Worm (Caenorhabditis elegans): ENCODE measurements around the gene hsd-2.

hsd-2 gene

DNA sequence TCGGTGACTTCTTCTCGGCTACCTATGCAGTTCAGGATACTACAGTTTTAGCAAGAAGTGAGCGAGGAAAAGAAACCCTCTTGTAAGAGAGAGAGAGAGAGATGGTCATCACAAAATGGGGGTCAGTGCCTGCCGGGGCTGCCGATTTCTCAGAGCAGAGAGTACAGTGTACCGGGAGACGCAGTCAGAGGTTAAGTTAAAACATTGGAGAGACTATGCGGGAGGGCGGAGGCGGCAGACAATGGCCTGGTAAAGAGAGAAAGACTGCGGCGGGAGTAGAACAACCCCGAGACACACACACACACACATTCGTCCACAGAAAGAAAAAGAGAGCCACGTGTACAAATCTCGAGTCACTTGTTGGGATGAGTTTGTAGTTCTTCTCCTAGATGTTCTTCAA, 33.6 kb upstream of the hsd-2 start (continued):
- TF ChIP-seq pha-4 (GFP tag; IDR thresholded peaks at IDR 0.05) = peak; percentile 61; the same call in 1 of the 2 replicates
- TF ChIP-seq pha-4 (tag; optimal IDR thresholded peaks at IDR 0.05) = peak; percentile 40
- peak; percentile 41 for TF ChIP-seq nhr-6 (tag; optimal IDR thresholded peaks at IDR 0.05)
- TF ChIP-seq spr-3 (GFP tag; optimal IDR thresholded peaks at IDR 0.05) = no peak
- TF ChIP-seq ceh-20 (GFP tag; IDR thresholded peaks at IDR 0.05) = 0 out of 2 replicates have a peak, but pooled peaks have one; percentile 13
- TF ChIP-seq ceh-82 (tag; optimal IDR thresholded peaks at IDR 0.05) = no peak
- peak; percentile 23 for TF ChIP-seq dpl-1 (GFP tag; optimal IDR thresholded peaks at IDR 0.05)
- TF ChIP-seq zfp-2 (tag; optimal IDR thresholded peaks at IDR 0.05) = no peak
- TF ChIP-seq unc-62 (GFP tag; optimal IDR thresholded peaks at IDR 0.05 in 1 of 2) = peak in 1 of 2 experiments; percentile 88
- no peak for TF ChIP-seq unc-62 (tag; optimal IDR thresholded peaks at IDR 0.05)
- TF ChIP-seq nhr-11 (tag; optimal IDR thresholded peaks at IDR 0.05) = no peak
- no peak for TF ChIP-seq F37D6.2 (tag; optimal IDR thresholded peaks at IDR 0.05)
- TF ChIP-seq nhr-237 (tag; optimal IDR thresholded peaks at IDR 0.05) = no peak
- TF ChIP-seq daf-16 (GFP tag; optimal IDR thresholded peaks at IDR 0.05) = no peak
- peak; percentile 17 for TF ChIP-seq daf-16 (tag; optimal IDR thresholded peaks at IDR 0.05)
- TF ChIP-seq lin-15B (tag; optimal IDR thresholded peaks at IDR 0.05) = no peak
- TF ChIP-seq F44E2.7 (GFP tag; IDR thresholded peaks at IDR 0.05) = no peak
- no peak for TF ChIP-seq ZK546.5 (tag; optimal IDR thresholded peaks at IDR 0.05)
- TF ChIP-seq lin-39 (tag; optimal IDR thresholded peaks at IDR 0.05) = no peak
- TF ChIP-seq duxl-1 (tag; optimal IDR thresholded peaks at IDR 0.05; ENCODE audit: poor library complexity) = peak; percentile 35
- no peak for TF ChIP-seq egl-43 (GFP tag; IDR thresholded peaks at IDR 0.05)
- TF ChIP-seq gei-8 (GFP tag; optimal IDR thresholded peaks at IDR 0.05) = no peak
- TF ChIP-seq zag-1 (tag; optimal IDR thresholded peaks at IDR 0.05) = no peak
- no peak for TF ChIP-seq nhr-48 (tag; optimal IDR thresholded peaks at IDR 0.05)
- TF ChIP-seq unc-39 (tag; optimal IDR thresholded peaks at IDR 0.05) = no peak
- TF ChIP-seq T26A8.4 (GFP tag; IDR thresholded peaks at IDR 0.05) = no peak
- TF ChIP-seq pqm-1 (tag; optimal IDR thresholded peaks at IDR 0.05) = no peak
- no peak for TF ChIP-seq nhr-111 (GFP tag; optimal IDR thresholded peaks at IDR 0.05)
- no peak for TF ChIP-seq ceh-28 (tag; optimal IDR thresholded peaks at IDR 0.05)
- no peak for TF ChIP-seq fkh-10 (GFP tag; optimal IDR thresholded peaks at IDR 0.05)
- TF ChIP-seq sdz-12 (GFP tag; optimal IDR thresholded peaks at IDR 0.05) = no peak
- no peak for TF ChIP-seq F10B5.3 (tag; optimal IDR thresholded peaks at IDR 0.05)
- TF ChIP-seq daf-12 (tag; optimal IDR thresholded peaks at IDR 0.05) = no peak
- peak; percentile 10 for TF ChIP-seq lin-13 (GFP tag; optimal IDR thresholded peaks at IDR 0.05)
- TF ChIP-seq dve-1 (tag; optimal IDR thresholded peaks at IDR 0.05; ENCODE audit: insufficient read depth) = peak; percentile 59
- TF ChIP-seq egl-27 (tag; optimal IDR thresholded peaks at IDR 0.05) = no peak
- TF ChIP-seq mxl-3 (GFP tag; optimal IDR thresholded peaks at IDR 0.05) = peak; percentile 67
- TF ChIP-seq ceh-32 (tag; optimal IDR thresholded peaks at IDR 0.05; ENCODE audit: poor library complexity) = no peak
- peak; percentile 34 for TF ChIP-seq rbr-2 (tag; optimal IDR thresholded peaks at IDR 0.05)
- no peak for TF ChIP-seq dmd-8 (GFP tag; IDR thresholded peaks at IDR 0.05)
- TF ChIP-seq dmd-6 (GFP tag; IDR thresholded peaks at IDR 0.05) = peak; percentile 35
- TF ChIP-seq daf-8 (GFP tag; IDR thresholded peaks at IDR 0.05) = no peak
- TF ChIP-seq nhr-42 (GFP tag; IDR thresholded peaks at IDR 0.05) = 0 out of 2 replicates have a peak, but pooled peaks have one; percentile 21
- TF ChIP-seq fos-1 (tag; optimal IDR thresholded peaks at IDR 0.05) = no peak
- no peak for TF ChIP-seq lin-29 (GFP tag; IDR thresholded peaks at IDR 0.05)
